Worm (Caenorhabditis elegans): ENCODE results near the gene C40H5.2.

C40H5.2 gene

ce11 chrX:11720058-11720457 is 25.8 kb upstream of the C40H5.2 start:
- TF ChIP-seq cog-1 (tag; optimal IDR thresholded peaks at IDR 0.05) (no peak), med-1 (GFP tag; optimal IDR thresholded peaks at IDR 0.05; ENCODE audit: insufficient read depth) (no peak), ztf-23 (GFP tag; IDR thresholded peaks at IDR 0.05) (no peak), ztf-29 (GFP tag; IDR thresholded peaks at IDR 0.05) (no peak), flt-1 (GFP tag; IDR thresholded peaks at IDR 0.05) (no peak), tab-1 (GFP tag; IDR thresholded peaks at IDR 0.05) (no peak), klf-2 (GFP tag; conservative IDR thresholded peaks at IDR 0.05) (no peak), T22C8.4 (GFP tag; IDR thresholded peaks at IDR 0.05) (no peak), ref-1 (GFP tag; conservative IDR thresholded peaks at IDR 0.05) (no peak)

- TF ChIP-seq flt-1 (GFP tag; IDR thresholded peaks at IDR 0.05) (no peak), ztf-29 (GFP tag; IDR thresholded peaks at IDR 0.05) (no peak), ztf-23 (GFP tag; IDR thresholded peaks at IDR 0.05) (no peak), klf-2 (GFP tag; conservative IDR thresholded peaks at IDR 0.05) (no peak), ref-1 (GFP tag; conservative IDR thresholded peaks at IDR 0.05) (no peak), tab-1 (GFP tag; IDR thresholded peaks at IDR 0.05) (no peak)
Observed at ce11 chrX:11723781-11724201, 22.1 kb upstream of the C40H5.2 start, which contains the start of gene D1053.4. Gene D1053.4, minus strand, starts transcription at chrX:11723800.

ce11 chrX:11725646-11726045 is 20.2 kb upstream of the C40H5.2 start:
- TF ChIP-seq tab-1 (GFP tag; IDR thresholded peaks at IDR 0.05) (no peak), klf-2 (GFP tag; conservative IDR thresholded peaks at IDR 0.05) (no peak)

ce11 chrX:11726450-11726849 is 19.4 kb upstream of the C40H5.2 start:
- TF ChIP-seq T22C8.4 (GFP tag; IDR thresholded peaks at IDR 0.05) = no peak
- TF ChIP-seq flt-1 (GFP tag; IDR thresholded peaks at IDR 0.05) = no peak
- TF ChIP-seq klf-2 (GFP tag; conservative IDR thresholded peaks at IDR 0.05) = no peak
- no peak for TF ChIP-seq med-1 (GFP tag; optimal IDR thresholded peaks at IDR 0.05; ENCODE audit: insufficient read depth)
- no peak for TF ChIP-seq ref-1 (GFP tag; conservative IDR thresholded peaks at IDR 0.05)
- no peak for TF ChIP-seq ztf-23 (GFP tag; IDR thresholded peaks at IDR 0.05)
- no peak for TF ChIP-seq cog-1 (tag; optimal IDR thresholded peaks at IDR 0.05)
- TF ChIP-seq ztf-29 (GFP tag; IDR thresholded peaks at IDR 0.05) = no peak
- no peak for TF ChIP-seq tab-1 (GFP tag; IDR thresholded peaks at IDR 0.05)

- no peak for TF ChIP-seq ztf-23 (GFP tag; IDR thresholded peaks at IDR 0.05)
- no peak for TF ChIP-seq med-1 (GFP tag; optimal IDR thresholded peaks at IDR 0.05; ENCODE audit: insufficient read depth)
- no peak for TF ChIP-seq T22C8.4 (GFP tag; IDR thresholded peaks at IDR 0.05)
- TF ChIP-seq ztf-29 (GFP tag; IDR thresholded peaks at IDR 0.05) = no peak
- no peak for TF ChIP-seq tab-1 (GFP tag; IDR thresholded peaks at IDR 0.05)
- TF ChIP-seq cog-1 (tag; optimal IDR thresholded peaks at IDR 0.05) = no peak
- TF ChIP-seq ref-1 (GFP tag; conservative IDR thresholded peaks at IDR 0.05) = no peak
- TF ChIP-seq klf-2 (GFP tag; conservative IDR thresholded peaks at IDR 0.05) = no peak
- TF ChIP-seq flt-1 (GFP tag; IDR thresholded peaks at IDR 0.05) = no peak
Observed at ce11 chrX:11727761-11728160, 18.1 kb upstream of the C40H5.2 start, which contains the start of the genes gst-42 and D1053.2. Gene gst-42, minus strand, starts transcription at chrX:11727936. Gene D1053.2, plus strand, starts transcription at chrX:11728151.

ce11 chrX:11732752-11733151 is 13.1 kb upstream of the C40H5.2 start:
- TF ChIP-seq ztf-23 (GFP tag; IDR thresholded peaks at IDR 0.05) (no peak), med-1 (GFP tag; optimal IDR thresholded peaks at IDR 0.05; ENCODE audit: insufficient read depth) (no peak), tab-1 (GFP tag; IDR thresholded peaks at IDR 0.05) (no peak), cog-1 (tag; optimal IDR thresholded peaks at IDR 0.05) (no peak), flt-1 (GFP tag; IDR thresholded peaks at IDR 0.05) (no peak), klf-2 (GFP tag; conservative IDR thresholded peaks at IDR 0.05) (no peak), T22C8.4 (GFP tag; IDR thresholded peaks at IDR 0.05) (no peak), ztf-29 (GFP tag; IDR thresholded peaks at IDR 0.05) (no peak), ref-1 (GFP tag; conservative IDR thresholded peaks at IDR 0.05) (no peak)

ce11 chrX:11734110-11734509 is 11.8 kb upstream of the C40H5.2 start:
- TF ChIP-seq ztf-29 (GFP tag; IDR thresholded peaks at IDR 0.05) (no peak), ztf-23 (GFP tag; IDR thresholded peaks at IDR 0.05) (no peak), med-1 (GFP tag; optimal IDR thresholded peaks at IDR 0.05; ENCODE audit: insufficient read depth) (no peak), flt-1 (GFP tag; IDR thresholded peaks at IDR 0.05) (no peak), cog-1 (tag; optimal IDR thresholded peaks at IDR 0.05) (no peak), klf-2 (GFP tag; conservative IDR thresholded peaks at IDR 0.05) (no peak), T22C8.4 (GFP tag; IDR thresholded peaks at IDR 0.05) (no peak), ref-1 (GFP tag; conservative IDR thresholded peaks at IDR 0.05) (no peak)

- TF ChIP-seq cog-1 (tag; optimal IDR thresholded peaks at IDR 0.05) = no peak
- TF ChIP-seq ztf-23 (GFP tag; IDR thresholded peaks at IDR 0.05) = no peak
- TF ChIP-seq tab-1 (GFP tag; IDR thresholded peaks at IDR 0.05) = no peak
- TF ChIP-seq klf-2 (GFP tag; conservative IDR thresholded peaks at IDR 0.05) = no peak
- TF ChIP-seq ref-1 (GFP tag; conservative IDR thresholded peaks at IDR 0.05) = no peak
- no peak for TF ChIP-seq med-1 (GFP tag; optimal IDR thresholded peaks at IDR 0.05; ENCODE audit: insufficient read depth)
- no peak for TF ChIP-seq ztf-29 (GFP tag; IDR thresholded peaks at IDR 0.05)
- TF ChIP-seq flt-1 (GFP tag; IDR thresholded peaks at IDR 0.05) = no peak
Observed at ce11 chrX:11737053-11737452, 8.8 kb upstream of the C40H5.2 start, which contains the start of gene D1053.3. Gene D1053.3, minus strand, starts transcription at chrX:11737153.

- TF ChIP-seq tab-1 (GFP tag; IDR thresholded peaks at IDR 0.05) = no peak
- TF ChIP-seq ztf-23 (GFP tag; IDR thresholded peaks at IDR 0.05) = no peak
- TF ChIP-seq ztf-29 (GFP tag; IDR thresholded peaks at IDR 0.05) = no peak
- no peak for TF ChIP-seq med-1 (GFP tag; optimal IDR thresholded peaks at IDR 0.05; ENCODE audit: insufficient read depth)
- TF ChIP-seq flt-1 (GFP tag; IDR thresholded peaks at IDR 0.05) = no peak
- no peak for TF ChIP-seq T22C8.4 (GFP tag; IDR thresholded peaks at IDR 0.05)
- TF ChIP-seq cog-1 (tag; optimal IDR thresholded peaks at IDR 0.05) = no peak
- no peak for TF ChIP-seq ref-1 (GFP tag; conservative IDR thresholded peaks at IDR 0.05)
- no peak for TF ChIP-seq klf-2 (GFP tag; conservative IDR thresholded peaks at IDR 0.05)
Observed at ce11 chrX:11738602-11739100, 7.2 kb upstream of the C40H5.2 start, which contains the start of gene nspa-9. Gene nspa-9, plus strand, starts transcription at chrX:11739050.

ce11 chrX:11743723-11744122 is 2.2 kb upstream of the C40H5.2 start:
- TF ChIP-seq ztf-29 (GFP tag; IDR thresholded peaks at IDR 0.05) = no peak
- TF ChIP-seq flt-1 (GFP tag; IDR thresholded peaks at IDR 0.05) = no peak
- no peak for TF ChIP-seq T22C8.4 (GFP tag; IDR thresholded peaks at IDR 0.05)
- TF ChIP-seq med-1 (GFP tag; optimal IDR thresholded peaks at IDR 0.05; ENCODE audit: insufficient read depth) = no peak
- TF ChIP-seq klf-2 (GFP tag; conservative IDR thresholded peaks at IDR 0.05) = no peak
- no peak for TF ChIP-seq ztf-23 (GFP tag; IDR thresholded peaks at IDR 0.05)
- TF ChIP-seq cog-1 (tag; optimal IDR thresholded peaks at IDR 0.05) = no peak
- no peak for TF ChIP-seq ref-1 (GFP tag; conservative IDR thresholded peaks at IDR 0.05)
- no peak for TF ChIP-seq tab-1 (GFP tag; IDR thresholded peaks at IDR 0.05)
